Worm (Caenorhabditis elegans) whole organism, L1 larva: ENCODE results near the gene H34I24.1.

Experiments
- aha-1 ChIP-seq: fragments of 150-350 bp; optimal IDR thresholded peaks from 2 replicates; lab custom pipeline; 2014; ENCODE audit warnings: missing biosample characterization, missing genetic modification characterization
- blmp-1 ChIP-seq: fragments of 150-350 bp; optimal IDR thresholded peaks from 2 replicates; lab custom pipeline; 2014; ENCODE audit warnings: missing biosample characterization, missing genetic modification characterization
- ceh-8 ChIP-seq: fragments of 200-800 bp; sonication (Bioruptor generic); optimal IDR thresholded peaks from 2 replicates; lab custom pipeline; 2018; ENCODE audit warnings: mild to moderate bottlenecking, missing genetic modification characterization, moderate library complexity, missing compliant biosample characterization
- ceh-82 ChIP-seq, 3 experiments: fragments of 150-350 bp in 1 of 3; sonication (generic microtip) in 2 of 3; optimal IDR thresholded peaks; 2 replicates each; lab custom pipeline; 2014 to 2017; ENCODE audit warnings: missing biosample characterization in 3 of 3, missing genetic modification characterization in 3 of 3
- ceh-88 ChIP-seq: fragments of 200-800 bp; sonication (Bioruptor generic); IDR thresholded peaks from 2 replicates; pipeline ENCODE4 v1.3.6; 2022; ENCODE audit warnings: missing genetic modification characterization, missing compliant biosample characterization
- nhr-237 ChIP-seq: fragments of 150-350 bp; optimal IDR thresholded peaks from 2 replicates; lab custom pipeline; 2014; ENCODE audit warnings: missing biosample characterization, missing genetic modification characterization
- nhr-77 ChIP-seq: fragments of 150-350 bp; optimal IDR thresholded peaks from 2 replicates; lab custom pipeline; 2014; ENCODE audit warnings: missing biosample characterization, missing genetic modification characterization
- pag-3 ChIP-seq: sonication (generic microtip); optimal IDR thresholded peaks from 2 replicates; lab custom pipeline; 2017; ENCODE audit warnings: missing genetic modification characterization, mild to moderate bottlenecking, missing compliant biosample characterization, antibody characterized with exemption, borderline replicate concordance; ENCODE audit not compliant: insufficient read depth
- skn-1 ChIP-seq: fragments of 150-350 bp; optimal IDR thresholded peaks from 2 replicates; lab custom pipeline; 2014; ENCODE audit warnings: missing biosample characterization, missing genetic modification characterization
- snpc-4 ChIP-seq: fragments of 150-350 bp; optimal IDR thresholded peaks from 2 replicates; lab custom pipeline; 2014; ENCODE audit warnings: missing biosample characterization, missing genetic modification characterization
- ztf-4 ChIP-seq: fragments of 150-350 bp; optimal IDR thresholded peaks from 2 replicates; lab custom pipeline; 2014; ENCODE audit warnings: missing biosample characterization, missing genetic modification characterization

DNA sequence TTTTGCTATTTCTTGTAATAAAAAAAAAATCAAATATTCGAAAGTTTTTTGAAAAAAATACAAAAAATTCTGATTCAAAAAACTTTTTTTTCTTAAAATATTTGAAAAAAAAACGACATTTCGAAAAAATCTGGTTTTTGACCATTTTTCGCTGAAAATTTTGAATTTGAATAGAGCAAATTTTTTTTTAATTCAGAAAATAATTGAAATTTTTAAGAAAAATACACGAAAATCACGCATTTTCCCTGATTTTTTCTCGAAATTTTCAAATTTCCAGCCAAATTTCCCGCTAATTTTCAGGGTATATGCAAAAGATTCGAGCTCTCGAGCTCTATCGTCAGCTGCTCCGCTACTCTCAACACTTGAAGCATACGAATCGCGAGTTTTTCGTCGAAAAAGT is 20.1 kb upstream of the H34I24.1 start, which contains the start of gene Y71H2AM.1:
- TF ChIP-seq ceh-88 (GFP tag; lab: Robert Waterston, UW), result no peak
- TF ChIP-seq ztf-4 (tag; lab: Kevin White, UChicago), result no peak
- no peak for TF ChIP-seq nhr-77 (tag; lab: Kevin White, UChicago)
- TF ChIP-seq pag-3 (tag; lab: Kevin White, UChicago), result no peak
- no peak for TF ChIP-seq aha-1 (tag; lab: Kevin White, UChicago)
- TF ChIP-seq ceh-8 (GFP tag; lab: Kevin White, UChicago), result no peak
- TF ChIP-seq snpc-4 (tag; lab: Kevin White, UChicago), result no peak
- TF ChIP-seq skn-1, result no peak
- no peak for TF ChIP-seq nhr-237
- TF ChIP-seq ceh-82 (tag; optimal IDR thresholded peaks at IDR 0.05; lab: Kevin White, UChicago), result no peak
- no peak for TF ChIP-seq blmp-1
